Worm (Caenorhabditis elegans) whole organism, L4 larva: ENCODE measurements around the gene srg-38.

Experiments
- F37D6.2 ChIP-seq: sonication (generic microtip); optimal IDR thresholded peaks from 2 replicates; lab custom pipeline; 2016; ENCODE audit warnings: mild to moderate bottlenecking, missing genetic modification characterization, missing compliant biosample characterization
- Y5F2A.4 ChIP-seq: fragments of 200-800 bp; sonication (Bioruptor generic); optimal IDR thresholded peaks from 2 replicates; lab custom pipeline; 2018; ENCODE audit warnings: mild to moderate bottlenecking, missing genetic modification characterization, missing compliant biosample characterization
- ZK337.2 ChIP-seq: fragments of 200-800 bp; sonication (Bioruptor generic); IDR thresholded peaks from 2 replicates; pipeline ENCODE4 v1.3.6; 2022; ENCODE audit warnings: missing genetic modification reagents, missing genetic modification characterization, missing compliant biosample characterization
- ZK546.5 ChIP-seq, 2 experiments: sonication (generic microtip); optimal IDR thresholded peaks; 2 replicates each; lab custom pipeline; 2017; ENCODE audit warnings: missing biosample characterization in 2 of 2, missing genetic modification characterization in 2 of 2
- aha-1 ChIP-seq: fragments of 150-350 bp; peaks from one replicate; lab custom pipeline; 2014; ENCODE audit warnings: missing biosample characterization, missing genetic modification characterization
- aly-2 ChIP-seq: sonication (generic microtip); optimal IDR thresholded peaks from 2 replicates; lab custom pipeline; 2018; ENCODE audit warnings: missing biosample characterization, missing genetic modification characterization
- ceh-20 ChIP-seq: fragments of 200-800 bp; sonication (Bioruptor generic); IDR thresholded peaks from 2 replicates; pipeline ENCODE4 v1.3.6; 2022; ENCODE audit warnings: missing genetic modification reagents, missing genetic modification characterization, missing compliant biosample characterization
- ceh-32 ChIP-seq: sonication (generic microtip); optimal IDR thresholded peaks from 2 replicates; lab custom pipeline; 2016; ENCODE audit warnings: mild to moderate bottlenecking, missing genetic modification characterization, missing compliant biosample characterization; ENCODE audit not compliant: poor library complexity
- ceh-82 ChIP-seq: sonication (generic microtip); optimal IDR thresholded peaks from 2 replicates; lab custom pipeline; 2017; ENCODE audit warnings: missing biosample characterization, missing genetic modification characterization
- cey-2 ChIP-seq: sonication (generic microtip); optimal IDR thresholded peaks from 3 replicates; lab custom pipeline; 2017; ENCODE audit warnings: missing genetic modification characterization, mild to moderate bottlenecking, missing compliant biosample characterization, antibody characterized with exemption, borderline replicate concordance; ENCODE audit not compliant: insufficient read depth
- ctbp-1 ChIP-seq: fragments of 200-800 bp; sonication (Bioruptor generic); IDR thresholded peaks from 2 replicates; pipeline ENCODE4 v1.3.6; 2022; ENCODE audit warnings: missing genetic modification reagents, missing genetic modification characterization, missing compliant biosample characterization
- daf-16 ChIP-seq, 3 experiments: sonication (generic microtip); optimal IDR thresholded peaks; 2 replicates each; lab custom pipeline; 2016 to 2017; ENCODE audit warnings: missing genetic modification characterization in 3 of 3, missing genetic modification reagents in 3 of 3, mild to moderate bottlenecking in 2 of 3, missing compliant biosample characterization in 2 of 3, missing biosample characterization in 1 of 3, moderate library complexity in 1 of 3
- hlh-11 ChIP-seq: fragments of 200-800 bp; sonication (Bioruptor generic); optimal IDR thresholded peaks from 2 replicates; lab custom pipeline; 2018; ENCODE audit warnings: mild to moderate bottlenecking, missing genetic modification characterization, missing compliant biosample characterization
- jun-1 ChIP-seq: fragments of 150-350 bp; optimal IDR thresholded peaks from 2 replicates; lab custom pipeline; 2014; ENCODE audit warnings: missing biosample characterization, missing genetic modification reagents, missing genetic modification characterization
- lin-15B ChIP-seq: fragments of 150-350 bp; sonication (generic microtip); optimal IDR thresholded peaks from 3 replicates; lab custom pipeline; 2014; ENCODE audit warnings: missing biosample characterization, missing genetic modification characterization
- lir-3 ChIP-seq: sonication (generic microtip); optimal IDR thresholded peaks from 2 replicates; lab custom pipeline; 2016; ENCODE audit warnings: mild to moderate bottlenecking, missing genetic modification characterization, missing compliant biosample characterization
- mes-2 ChIP-seq: sonication (generic microtip); optimal IDR thresholded peaks from 2 replicates; lab custom pipeline; 2016; ENCODE audit warnings: missing genotype, mild to moderate bottlenecking, missing genetic modification characterization, missing compliant biosample characterization; ENCODE audit not compliant: poor library complexity, severe bottlenecking
- mxl-3 ChIP-seq: fragments of 200-800 bp; sonication (Bioruptor generic); optimal IDR thresholded peaks from 2 replicates; lab custom pipeline; 2018; ENCODE audit warnings: mild to moderate bottlenecking, missing genetic modification characterization, missing compliant biosample characterization
- nhr-111 ChIP-seq: fragments of 200-800 bp; sonication (Bioruptor generic); optimal IDR thresholded peaks from 2 replicates; lab custom pipeline; 2018; ENCODE audit warnings: mild to moderate bottlenecking, missing genetic modification characterization, missing compliant biosample characterization
- nhr-25 ChIP-seq: sonication (generic microtip); optimal IDR thresholded peaks from 2 replicates; lab custom pipeline; 2017; ENCODE audit warnings: missing genetic modification characterization, mild to moderate bottlenecking, missing compliant biosample characterization, antibody characterized with exemption, moderate library complexity, borderline replicate concordance; ENCODE audit not compliant: insufficient read depth
- nhr-28 ChIP-seq: fragments of 150-350 bp; optimal IDR thresholded peaks from 2 replicates; lab custom pipeline; 2014; ENCODE audit warnings: missing biosample characterization, missing genetic modification characterization
- nhr-48 ChIP-seq: sonication (generic microtip); optimal IDR thresholded peaks from 2 replicates; lab custom pipeline; 2016; ENCODE audit warnings: mild to moderate bottlenecking, missing genetic modification characterization, missing compliant biosample characterization
- php-3 ChIP-seq: fragments of 200-800 bp; sonication (Bioruptor generic); IDR thresholded peaks from 2 replicates; pipeline ENCODE4 v1.3.6; 2022; ENCODE audit warnings: missing genetic modification reagents, missing genetic modification characterization, missing compliant biosample characterization
- pqm-1 ChIP-seq: sonication (generic microtip); optimal IDR thresholded peaks from 2 replicates; lab custom pipeline; 2017; ENCODE audit warnings: missing biosample characterization, missing genetic modification characterization
- saeg-2 ChIP-seq: fragments of 200-800 bp; sonication (Bioruptor generic); IDR thresholded peaks from 2 replicates; pipeline ENCODE4 v1.3.6; 2022; ENCODE audit warnings: missing genetic modification reagents, missing genetic modification characterization, missing compliant biosample characterization
- sdz-12 ChIP-seq: fragments of 200-800 bp; sonication (Bioruptor generic); optimal IDR thresholded peaks from 2 replicates; lab custom pipeline; 2018; ENCODE audit warnings: mild to moderate bottlenecking, missing genetic modification characterization, missing compliant biosample characterization
- set-16 ChIP-seq: fragments of 200-800 bp; sonication (Bioruptor generic); IDR thresholded peaks from 2 replicates; pipeline ENCODE4 v1.3.6; 2022; ENCODE audit warnings: missing genetic modification reagents, missing genetic modification characterization, missing compliant biosample characterization
- snpc-1.2 ChIP-seq: fragments of 200-800 bp; sonication (Bioruptor generic); IDR thresholded peaks from 2 replicates; pipeline ENCODE4 v1.3.6; 2022; ENCODE audit warnings: missing genetic modification reagents, missing genetic modification characterization, missing compliant biosample characterization
- unc-130 ChIP-seq: sonication (generic microtip); optimal IDR thresholded peaks from 2 replicates; lab custom pipeline; 2016; ENCODE audit warnings: missing genetic modification reagents, missing genetic modification characterization, missing compliant biosample characterization
- unc-39 ChIP-seq: sonication (generic microtip); optimal IDR thresholded peaks from 2 replicates; lab custom pipeline; 2017; ENCODE audit warnings: missing biosample characterization, missing genetic modification characterization
- unc-62 ChIP-seq, 3 experiments: fragments of 150-350 bp in 1 of 3; sonication (generic microtip); optimal IDR thresholded peaks in 2 of 3; peaks in 1 of 3; 1 replicate in 1 of 3; 2 replicates in 2 of 3; lab custom pipeline; 2014 to 2017; ENCODE audit warnings: missing biosample characterization in 3 of 3, missing genetic modification characterization in 3 of 3, missing genetic modification reagents in 3 of 3, missing genotype in 1 of 3
- zfp-2 ChIP-seq: sonication (generic microtip); optimal IDR thresholded peaks from 2 replicates; lab custom pipeline; 2016; ENCODE audit warnings: mild to moderate bottlenecking, missing genetic modification characterization, missing compliant biosample characterization

The srg-38 gene

ce11 chrV:11155553-11155952, at the start of gene srg-38:
Gene srg-38, minus strand, starts transcription at chrV:11155653.
- TF ChIP-seq ctbp-1 (GFP tag; lab: Robert Waterston, UW) (no peak), sdz-12 (GFP tag; lab: Kevin White, UChicago) (no peak), ceh-32 (tag; lab: Kevin White, UChicago) (no peak), set-16 (no peak), ZK546.5 (tag; optimal IDR thresholded peaks at IDR 0.05; lab: Kevin White, UChicago) (no peak), aly-2 (no peak), nhr-25 (tag; lab: Kevin White, UChicago) (no peak), lin-15B (tag; lab: Kevin White, UChicago) (no peak), nhr-28 (tag; lab: Kevin White, UChicago) (no peak), nhr-48 (no peak), unc-39 (tag; lab: Kevin White, UChicago) (no peak), lir-3 (no peak), mes-2 (tag; lab: Kevin White, UChicago) (no peak)
- TF ChIP-seq, all 104 proteins: peak for 0

- TF ChIP-seq ZK337.2 (GFP tag; lab: Robert Waterston, UW): no peak
- no peak for TF ChIP-seq lin-15B (tag; lab: Kevin White, UChicago)
- TF ChIP-seq unc-130 (GFP tag; lab: Kevin White, UChicago): no peak
- TF ChIP-seq F37D6.2 (tag; lab: Kevin White, UChicago): no peak
- TF ChIP-seq jun-1 (tag; lab: Kevin White, UChicago): no peak
- TF ChIP-seq unc-62 (GFP tag; optimal IDR thresholded peaks at IDR 0.05 in 1 of 2; lab: Kevin White, UChicago): peak in 1 of 2 experiments; percentile 58
- TF ChIP-seq unc-62 (tag; optimal IDR thresholded peaks at IDR 0.05; lab: Kevin White, UChicago): no peak
Measured at ce11 chrV:11204452-11204851, 49.0 kb upstream of the srg-38 start.

- TF ChIP-seq nhr-111 (GFP tag; lab: Kevin White, UChicago) (no peak), saeg-2 (no peak), pqm-1 (peak; percentile 59), ZK337.2 (GFP tag; lab: Robert Waterston, UW) (no peak), hlh-11 (tag; lab: Kevin White, UChicago) (peak; percentile 22), php-3 (GFP tag; lab: Robert Waterston, UW) (peak; percentile 90), ceh-20 (GFP tag; lab: Robert Waterston, UW) (0 out of 2 replicates have a peak, but pooled peaks have one; percentile 53), ceh-82 (tag; lab: Kevin White, UChicago) (no peak), lir-3 (no peak), Y5F2A.4 (no peak), zfp-2 (tag; lab: Kevin White, UChicago) (no peak), nhr-28 (tag; lab: Kevin White, UChicago) (peak; percentile 60), F37D6.2 (tag; lab: Kevin White, UChicago) (no peak), daf-16 (GFP tag; optimal IDR thresholded peaks at IDR 0.05; lab: Kevin White, UChicago) (no peak), daf-16 (tag; optimal IDR thresholded peaks at IDR 0.05; lab: Kevin White, UChicago) (peak; percentile 47), cey-2 (no peak)
Measured at ce11 chrV:11201826-11202565, 46.5 kb upstream of the srg-38 start, which contains the start of gene K10D6.4. Gene K10D6.4, plus strand, starts transcription at chrV:11201925.

- TF ChIP-seq zfp-2 (tag; lab: Kevin White, UChicago) (no peak), aha-1 (tag; lab: Kevin White, UChicago) (peak; percentile 74)
Measured at ce11 chrV:11200316-11200715, 44.9 kb upstream of the srg-38 start, which contains the start of gene K10D6.3. Gene K10D6.3, plus strand, starts transcription at chrV:11200616.

- TF ChIP-seq ceh-32 (tag; lab: Kevin White, UChicago) (no peak), mxl-3 (GFP tag; lab: Kevin White, UChicago) (peak; percentile 5), nhr-25 (tag; lab: Kevin White, UChicago) (peak; percentile 63), snpc-1.2 (GFP tag; lab: Robert Waterston, UW) (no peak)
- TF ChIP-seq, all 104 proteins: peak for 2
Measured at ce11 chrV:11199497-11199896, 44.0 kb upstream of the srg-38 start.
